Worm (Caenorhabditis elegans) whole organism, L1 larva: ENCODE data around the gene C33H5.2.

Source experiments
- C04F5.9 ChIP-seq: sonication (generic microtip); optimal IDR thresholded peaks from 2 replicates; lab custom pipeline; 2016; ENCODE audit warnings: missing genetic modification characterization, missing compliant biosample characterization
- C16A3.4 ChIP-seq: fragments of 150-350 bp; optimal IDR thresholded peaks from 2 replicates; lab custom pipeline; 2014; ENCODE audit warnings: missing biosample characterization, missing genetic modification characterization
- C34B4.2 ChIP-seq: sonication (generic microtip); optimal IDR thresholded peaks from 2 replicates; lab custom pipeline; 2017; ENCODE audit warnings: mild to moderate bottlenecking, missing genetic modification characterization, missing compliant biosample characterization
- F16B12.6 ChIP-seq: fragments of 150-350 bp; optimal IDR thresholded peaks from 2 replicates; lab custom pipeline; 2014; ENCODE audit warnings: missing biosample characterization, missing genetic modification characterization
- aha-1 ChIP-seq: fragments of 150-350 bp; optimal IDR thresholded peaks from 2 replicates; lab custom pipeline; 2014; ENCODE audit warnings: missing biosample characterization, missing genetic modification characterization
- aly-2 ChIP-seq: fragments of 150-350 bp; optimal IDR thresholded peaks from 2 replicates; lab custom pipeline; 2014; ENCODE audit warnings: missing biosample characterization, missing genetic modification characterization
- ama-1 ChIP-seq: fragments of 150-350 bp; optimal IDR thresholded peaks from 2 replicates; lab custom pipeline; 2014
- blmp-1 ChIP-seq: fragments of 150-350 bp; optimal IDR thresholded peaks from 2 replicates; lab custom pipeline; 2014; ENCODE audit warnings: missing biosample characterization, missing genetic modification characterization
- ceh-8 ChIP-seq: fragments of 200-800 bp; sonication (Bioruptor generic); optimal IDR thresholded peaks from 2 replicates; lab custom pipeline; 2018; ENCODE audit warnings: mild to moderate bottlenecking, missing genetic modification characterization, moderate library complexity, missing compliant biosample characterization
- ceh-82 ChIP-seq, 3 experiments: fragments of 150-350 bp in 1 of 3; sonication (generic microtip) in 2 of 3; optimal IDR thresholded peaks; 2 replicates each; lab custom pipeline; 2014 to 2017; ENCODE audit warnings: missing biosample characterization in 3 of 3, missing genetic modification characterization in 3 of 3
- ceh-88 ChIP-seq: fragments of 200-800 bp; sonication (Bioruptor generic); IDR thresholded peaks from 2 replicates; pipeline ENCODE4 v1.3.6; 2022; ENCODE audit warnings: missing genetic modification characterization, missing compliant biosample characterization
- ceh-90 ChIP-seq: sonication (generic microtip); optimal IDR thresholded peaks from 2 replicates; lab custom pipeline; 2016; ENCODE audit warnings: missing genetic modification characterization, missing compliant biosample characterization
- ces-1 ChIP-seq: fragments of 150-350 bp; optimal IDR thresholded peaks from 2 replicates; lab custom pipeline; 2014; ENCODE audit warnings: missing biosample characterization, missing genetic modification reagents, missing genetic modification characterization
- dpl-1 ChIP-seq, 3 experiments: fragments of 150-350 bp in 2 of 3; sonication (generic microtip) in 1 of 3; optimal IDR thresholded peaks; 2 replicates each; lab custom pipeline; 2014 to 2017; ENCODE audit warnings: missing biosample characterization in 3 of 3, missing genetic modification characterization in 3 of 3, missing genetic modification reagents in 3 of 3
- dsc-1 ChIP-seq: sonication (generic microtip); optimal IDR thresholded peaks from 2 replicates; lab custom pipeline; 2016; ENCODE audit warnings: mild to moderate bottlenecking, missing genetic modification characterization, missing compliant biosample characterization
- egl-13 ChIP-seq: sonication (generic microtip); optimal IDR thresholded peaks from 2 replicates; lab custom pipeline; 2016; ENCODE audit warnings: missing genotype, missing genetic modification reagents, missing genetic modification characterization, missing compliant biosample characterization
- elt-2 ChIP-seq: sonication (generic microtip); optimal IDR thresholded peaks from 2 replicates; lab custom pipeline; 2016; ENCODE audit warnings: missing genetic modification characterization, mild to moderate bottlenecking, inconsistent platforms, missing compliant biosample characterization, missing genetic modification reagents
- ets-5 ChIP-seq: fragments of 200-800 bp; sonication (Bioruptor generic); IDR thresholded peaks from 2 replicates; pipeline ENCODE4 v1.3.6; 2022; ENCODE audit warnings: missing genetic modification characterization, missing compliant biosample characterization
- fkh-10 ChIP-seq: sonication (generic microtip); optimal IDR thresholded peaks from 2 replicates; lab custom pipeline; 2017; ENCODE audit warnings: missing biosample characterization, missing genetic modification reagents, missing genetic modification characterization
- fkh-4 ChIP-seq: sonication (generic microtip); optimal IDR thresholded peaks from 2 replicates; lab custom pipeline; 2016; ENCODE audit warnings: missing compliant biosample characterization, missing genetic modification characterization, borderline replicate concordance
- fkh-8 ChIP-seq: sonication (generic microtip); optimal IDR thresholded peaks from 2 replicates; lab custom pipeline; 2016; ENCODE audit warnings: mild to moderate bottlenecking, missing genetic modification characterization, missing compliant biosample characterization
- grh-1 ChIP-seq: fragments of 200-800 bp; sonication (Bioruptor generic); IDR thresholded peaks from 2 replicates; pipeline ENCODE4 v1.3.6; 2022; ENCODE audit warnings: missing genetic modification reagents, missing genetic modification characterization, missing compliant biosample characterization
- hlh-17 ChIP-seq: fragments of 200-800 bp; sonication (Bioruptor generic); optimal IDR thresholded peaks from 2 replicates; lab custom pipeline; 2018; ENCODE audit warnings: missing genetic modification characterization, mild to moderate bottlenecking, missing compliant biosample characterization, moderate library complexity, borderline replicate concordance
- hlh-4 ChIP-seq: sonication (generic microtip); optimal IDR thresholded peaks from 2 replicates; lab custom pipeline; 2016; ENCODE audit warnings: mild to moderate bottlenecking, missing genetic modification characterization, missing compliant biosample characterization
- hpl-2 ChIP-seq: fragments of 150-350 bp; optimal IDR thresholded peaks from 2 replicates; lab custom pipeline; 2014; ENCODE audit warnings: missing biosample characterization, missing genetic modification reagents, missing genetic modification characterization
- irx-1 ChIP-seq: sonication (generic microtip); optimal IDR thresholded peaks from 2 replicates; lab custom pipeline; 2016; ENCODE audit warnings: missing genetic modification characterization, missing compliant biosample characterization
- isw-1 ChIP-seq: fragments of 200-800 bp; sonication (Bioruptor generic); IDR thresholded peaks from 2 replicates; pipeline ENCODE4 v1.3.6; 2022; ENCODE audit warnings: missing genetic modification characterization, missing compliant biosample characterization
- lin-14 ChIP-seq: fragments of 200-800 bp; sonication (Bioruptor generic); optimal IDR thresholded peaks from 2 replicates; lab custom pipeline; 2018; ENCODE audit warnings: mild to moderate bottlenecking, missing genetic modification characterization, moderate library complexity, missing compliant biosample characterization
- lin-15B ChIP-seq: fragments of 150-350 bp; sonication (generic microtip); optimal IDR thresholded peaks from 3 replicates; lab custom pipeline; 2014; ENCODE audit warnings: missing biosample characterization, missing genetic modification characterization
- lin-35 ChIP-seq, 2 experiments: fragments of 150-350 bp; optimal IDR thresholded peaks; 2 replicates each; lab custom pipeline; 2014; ENCODE audit warnings: missing biosample characterization in 2 of 2, missing genetic modification characterization in 2 of 2, missing genetic modification reagents in 2 of 2
- lir-3 ChIP-seq: sonication (generic microtip); optimal IDR thresholded peaks from 2 replicates; lab custom pipeline; 2016; ENCODE audit warnings: mild to moderate bottlenecking, missing genetic modification characterization, moderate library complexity, missing compliant biosample characterization; ENCODE audit not compliant: poor library complexity
- mab-9 ChIP-seq: fragments of 200-800 bp; sonication (Bioruptor generic); IDR thresholded peaks from 2 replicates; pipeline ENCODE4 v1.3.6; 2022; ENCODE audit warnings: missing genetic modification reagents, missing genetic modification characterization, missing compliant biosample characterization
- mdl-1 ChIP-seq, 2 experiments: fragments of 150-350 bp; optimal IDR thresholded peaks; 2 replicates each; lab custom pipeline; 2014 to 2017; ENCODE audit warnings: missing biosample characterization in 2 of 2, missing genetic modification characterization in 2 of 2, inconsistent platforms in 1 of 2
- mef-2 ChIP-seq: fragments of 150-350 bp; optimal IDR thresholded peaks from 2 replicates; lab custom pipeline; 2014; ENCODE audit warnings: missing biosample characterization, missing genetic modification characterization
- nhr-11 ChIP-seq: fragments of 150-350 bp; optimal IDR thresholded peaks from 2 replicates; lab custom pipeline; 2014; ENCODE audit warnings: missing biosample characterization, missing genetic modification characterization
- nhr-12 ChIP-seq: sonication (generic microtip); optimal IDR thresholded peaks from 2 replicates; lab custom pipeline; 2017; ENCODE audit warnings: missing biosample characterization, missing genetic modification characterization
- nhr-19 ChIP-seq: fragments of 200-800 bp; sonication (Bioruptor generic); conservative IDR thresholded peaks from 2 replicates; pipeline ENCODE4 v1.3.6; 2022; ENCODE audit warnings: missing genetic modification characterization, missing compliant biosample characterization
- nhr-20 ChIP-seq: sonication (generic microtip); optimal IDR thresholded peaks from 2 replicates; lab custom pipeline; 2016; ENCODE audit warnings: mild to moderate bottlenecking, missing genetic modification characterization, missing compliant biosample characterization
- nhr-47 ChIP-seq: sonication (generic microtip); optimal IDR thresholded peaks from 2 replicates; lab custom pipeline; 2016; ENCODE audit warnings: mild to moderate bottlenecking, missing genetic modification characterization, moderate library complexity, missing compliant biosample characterization
- nhr-85 ChIP-seq: sonication (generic microtip); peaks from one replicate; lab custom pipeline; 2016; ENCODE audit warnings: missing genetic modification characterization, inconsistent platforms, missing compliant biosample characterization
- nhr-90 ChIP-seq: sonication (generic microtip); optimal IDR thresholded peaks from 2 replicates; lab custom pipeline; 2016; ENCODE audit warnings: mild to moderate bottlenecking, missing genetic modification characterization, missing compliant biosample characterization; ENCODE audit not compliant: poor library complexity
- pqm-1 ChIP-seq: sonication (generic microtip); optimal IDR thresholded peaks from 3 replicates; lab custom pipeline; 2017; ENCODE audit warnings: missing biosample characterization, missing genetic modification characterization
- rnt-1 ChIP-seq: sonication (generic microtip); optimal IDR thresholded peaks from 2 replicates; lab custom pipeline; 2016; ENCODE audit warnings: mild to moderate bottlenecking, missing genetic modification characterization, moderate library complexity, missing compliant biosample characterization
- skn-1 ChIP-seq: fragments of 150-350 bp; optimal IDR thresholded peaks from 2 replicates; lab custom pipeline; 2014; ENCODE audit warnings: missing biosample characterization, missing genetic modification characterization
- sptf-1 ChIP-seq: fragments of 150-350 bp; optimal IDR thresholded peaks from 2 replicates; lab custom pipeline; 2014; ENCODE audit warnings: missing biosample characterization, missing genetic modification characterization
- sup-37 ChIP-seq: fragments of 200-800 bp; sonication (Bioruptor generic); optimal IDR thresholded peaks from 2 replicates; lab custom pipeline; 2018; ENCODE audit warnings: mild to moderate bottlenecking, missing genetic modification characterization, missing compliant biosample characterization
- swsn-7 ChIP-seq: sonication (generic microtip); optimal IDR thresholded peaks from 2 replicates; lab custom pipeline; 2016; ENCODE audit warnings: missing genetic modification characterization, missing compliant biosample characterization
- tlp-1 ChIP-seq: fragments of 150-350 bp; optimal IDR thresholded peaks from 2 replicates; lab custom pipeline; 2014; ENCODE audit warnings: missing biosample characterization, missing genetic modification characterization
- unc-30 ChIP-seq: sonication (generic microtip); optimal IDR thresholded peaks from 2 replicates; lab custom pipeline; 2017; ENCODE audit warnings: missing biosample characterization, missing genetic modification characterization
- unc-62 ChIP-seq: fragments of 150-350 bp; optimal IDR thresholded peaks from 2 replicates; lab custom pipeline; 2014; ENCODE audit warnings: missing biosample characterization, missing genetic modification reagents, missing genetic modification characterization
- unc-86 ChIP-seq: sonication (generic microtip); optimal IDR thresholded peaks from 2 replicates; lab custom pipeline; 2016; ENCODE audit warnings: missing genetic modification characterization, missing compliant biosample characterization
- unc-98 ChIP-seq: fragments of 200-800 bp; sonication (Bioruptor generic); IDR thresholded peaks from 2 replicates; pipeline ENCODE4 v1.3.6; 2022; ENCODE audit warnings: missing genetic modification characterization, missing compliant biosample characterization
- zag-1 ChIP-seq: fragments of 150-350 bp; optimal IDR thresholded peaks from 2 replicates; lab custom pipeline; 2014; ENCODE audit warnings: missing biosample characterization, missing genetic modification characterization
- ztf-4 ChIP-seq: fragments of 150-350 bp; optimal IDR thresholded peaks from 2 replicates; lab custom pipeline; 2014; ENCODE audit warnings: missing biosample characterization, missing genetic modification characterization

C33H5.2 gene

DNA sequence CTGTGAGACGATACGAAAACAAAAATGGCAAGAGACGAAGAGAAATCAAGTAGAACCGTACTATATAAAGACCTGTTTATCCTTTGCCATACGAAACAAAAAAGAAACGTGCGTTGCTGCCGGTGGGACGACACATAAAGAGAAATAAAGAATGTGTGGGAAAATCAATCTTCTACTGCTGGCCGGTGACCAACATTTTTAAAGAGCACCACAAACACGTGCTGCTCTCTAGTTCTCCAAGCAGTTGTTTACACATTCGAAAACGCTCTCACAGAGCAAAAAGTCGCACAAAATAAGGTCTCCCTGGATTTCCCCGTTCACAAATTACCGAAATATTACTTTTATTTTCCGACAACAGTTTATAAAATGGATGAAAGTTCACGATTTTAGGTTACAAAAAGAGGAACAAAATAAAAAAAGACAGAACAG lies 15.3 kb upstream of the C33H5.2 start, which contains the start of gene imp-3:
imp-3 (minus strand) TSS at position 93 of the 429 bp plus-strand sequence.
- TF ChIP-seq skn-1 (tag; lab: Kevin White, UChicago) (no peak), ztf-4 (peak; percentile 36), mef-2 (tag; lab: Kevin White, UChicago) (no peak), ces-1 (GFP tag; lab: Kevin White, UChicago) (no peak), ceh-90 (tag; lab: Kevin White, UChicago) (no peak), grh-1 (GFP tag; lab: Robert Waterston, UW) (0 out of 2 replicates have a peak, but pooled peaks have one; percentile 25), ceh-8 (GFP tag; lab: Kevin White, UChicago) (no peak), elt-2 (tag; lab: Kevin White, UChicago) (peak; percentile 6), nhr-85 (tag; lab: Kevin White, UChicago) (peak; percentile 40), unc-30 (tag; lab: Kevin White, UChicago) (no peak), nhr-12 (tag; lab: Kevin White, UChicago) (no peak), sptf-1 (no peak), zag-1 (tag; lab: Kevin White, UChicago) (no peak), hlh-4 (tag; lab: Kevin White, UChicago) (no peak), fkh-10 (GFP tag; lab: Kevin White, UChicago) (no peak), irx-1 (tag; lab: Kevin White, UChicago) (peak; percentile 18), unc-98 (no peak), C34B4.2 (no peak), nhr-11 (tag; lab: Kevin White, UChicago) (no peak), blmp-1 (tag; lab: Kevin White, UChicago) (peak; percentile 21), lin-14 (peak; percentile 71), C16A3.4 (tag; lab: Kevin White, UChicago) (no peak), unc-62 (GFP tag; lab: Kevin White, UChicago) (no peak), nhr-90 (tag; lab: Kevin White, UChicago) (peak; percentile 58), aha-1 (tag; lab: Kevin White, UChicago) (no peak), C04F5.9 (tag; lab: Kevin White, UChicago) (no peak), lin-35 (GFP tag; optimal IDR thresholded peaks at IDR 0.05; lab: Kevin White, UChicago) (peak; percentile 13 to 62), unc-86 (tag; lab: Kevin White, UChicago) (no peak), rnt-1 (tag; lab: Kevin White, UChicago) (peak; percentile 31), mab-9 (GFP tag; lab: Robert Waterston, UW) (no peak), lin-15B (tag; lab: Kevin White, UChicago) (no peak), egl-13 (tag; lab: Kevin White, UChicago) (no peak), lir-3 (tag; lab: Kevin White, UChicago) (no peak), nhr-20 (tag; lab: Kevin White, UChicago) (peak; percentile 46), swsn-7 (tag; lab: Kevin White, UChicago) (no peak), ceh-88 (0 out of 2 replicates have a peak, but pooled peaks have one; percentile 11), sup-37 (no peak), mdl-1 (tag; optimal IDR thresholded peaks at IDR 0.05; lab: Kevin White, UChicago) (peak in 1 of 2 experiments; percentile 78), fkh-8 (tag; lab: Kevin White, UChicago) (no peak), ets-5 (GFP tag; lab: Robert Waterston, UW) (no peak), hpl-2 (GFP tag; lab: Kevin White, UChicago) (no peak), aly-2 (tag; lab: Kevin White, UChicago) (peak; percentile 16), F16B12.6 (no peak), hlh-17 (GFP tag; lab: Kevin White, UChicago) (no peak), fkh-4 (no peak), nhr-19 (GFP tag; lab: Robert Waterston, UW) (0 out of 2 replicates have a peak, but pooled peaks have one; percentile 11), nhr-47 (tag; lab: Kevin White, UChicago) (peak; percentile 66), pqm-1 (tag; lab: Kevin White, UChicago) (no peak), isw-1 (GFP tag; lab: Robert Waterston, UW) (no peak), tlp-1 (tag; lab: Kevin White, UChicago) (no peak), ama-1 (lab: Kevin White, UChicago) (peak; percentile 93), ceh-82 (tag; optimal IDR thresholded peaks at IDR 0.05; lab: Kevin White, UChicago) (no peak), dpl-1 (GFP tag; optimal IDR thresholded peaks at IDR 0.05; lab: Kevin White, UChicago) (peak in 2 of 3 experiments; percentile 31 to 41), dsc-1 (tag; lab: Kevin White, UChicago) (peak; percentile 18)
